Worm (Caenorhabditis elegans) whole organism, late embryonic: Measurements from ENCODE around the gene nlp-101.

ENCODE experiments used
- C08G9.2 ChIP-seq: sonication (generic microtip); optimal IDR thresholded peaks from 2 replicates; lab custom pipeline; 2016; ENCODE audit warnings: mild to moderate bottlenecking, missing genetic modification characterization, moderate library complexity, missing compliant biosample characterization
- C38D4.7 ChIP-seq: fragments of 200-800 bp; sonication (Bioruptor generic); optimal IDR thresholded peaks from 2 replicates; lab custom pipeline; 2018; ENCODE audit warnings: mild to moderate bottlenecking, missing genetic modification characterization, moderate library complexity, missing compliant biosample characterization
- F13H6.1 ChIP-seq: sonication (generic microtip); optimal IDR thresholded peaks from 2 replicates; lab custom pipeline; 2016; ENCODE audit warnings: missing genetic modification characterization, missing compliant biosample characterization
- Y22D7AL.16 ChIP-seq: sonication (generic microtip); optimal IDR thresholded peaks from 2 replicates; lab custom pipeline; 2016; ENCODE audit warnings: missing genetic modification characterization, missing compliant biosample characterization
- ama-1 ChIP-seq: fragments of 150-350 bp; optimal IDR thresholded peaks from 2 replicates; lab custom pipeline; 2014
- ceh-18 ChIP-seq: sonication (generic microtip); optimal IDR thresholded peaks from 2 replicates; lab custom pipeline; 2016; ENCODE audit warnings: missing genetic modification characterization, missing compliant biosample characterization
- ceh-19 ChIP-seq: fragments of 200-800 bp; sonication (Bioruptor generic); optimal IDR thresholded peaks from 2 replicates; lab custom pipeline; 2018; ENCODE audit warnings: mild to moderate bottlenecking, missing genetic modification characterization, missing compliant biosample characterization
- ceh-2 ChIP-seq: sonication (generic microtip); optimal IDR thresholded peaks from 2 replicates; lab custom pipeline; 2016; ENCODE audit warnings: missing genotype, missing genetic modification characterization, missing compliant biosample characterization
- ceh-22 ChIP-seq: sonication (generic microtip); optimal IDR thresholded peaks from 2 replicates; lab custom pipeline; 2017; ENCODE audit warnings: missing biosample characterization, missing genetic modification characterization
- ceh-31 ChIP-seq: sonication (generic microtip); optimal IDR thresholded peaks from 2 replicates; lab custom pipeline; 2016; ENCODE audit warnings: missing genetic modification characterization, missing compliant biosample characterization
- ceh-34 ChIP-seq: sonication (generic microtip); optimal IDR thresholded peaks from 2 replicates; lab custom pipeline; 2016; ENCODE audit warnings: mild to moderate bottlenecking, missing genetic modification characterization, missing compliant biosample characterization
- ceh-45 ChIP-seq: fragments of 200-800 bp; sonication (Bioruptor generic); IDR thresholded peaks from 2 replicates; pipeline ENCODE4 v1.3.6; 2022; ENCODE audit warnings: missing genetic modification reagents, missing genetic modification characterization, missing compliant biosample characterization
- ceh-9 ChIP-seq: sonication (generic microtip); optimal IDR thresholded peaks from 2 replicates; lab custom pipeline; 2016; ENCODE audit warnings: mild to moderate bottlenecking, missing genetic modification characterization, inconsistent platforms, missing compliant biosample characterization
- che-1 ChIP-seq: sonication (generic microtip); optimal IDR thresholded peaks from 2 replicates; lab custom pipeline; 2016; ENCODE audit warnings: mild to moderate bottlenecking, missing genetic modification characterization, missing compliant biosample characterization
- dmd-4 ChIP-seq: sonication (generic microtip); optimal IDR thresholded peaks from 2 replicates; lab custom pipeline; 2016; ENCODE audit warnings: borderline replicate concordance, missing genetic modification characterization, missing compliant biosample characterization
- dve-1 ChIP-seq: sonication (generic microtip); optimal IDR thresholded peaks from 2 replicates; lab custom pipeline; 2017; ENCODE audit warnings: antibody characterized with exemption, mild to moderate bottlenecking, missing genetic modification characterization, missing compliant biosample characterization
- elt-2 ChIP-seq: sonication (generic microtip); optimal IDR thresholded peaks from 2 replicates; lab custom pipeline; 2016; ENCODE audit warnings: missing genetic modification reagents, missing genetic modification characterization, missing compliant biosample characterization
- elt-4 ChIP-seq: sonication (generic microtip); optimal IDR thresholded peaks from 2 replicates; lab custom pipeline; 2016; ENCODE audit warnings: missing genetic modification characterization, missing compliant biosample characterization
- eyg-1 ChIP-seq: sonication (generic microtip); optimal IDR thresholded peaks from 2 replicates; lab custom pipeline; 2016; ENCODE audit warnings: missing genotype, missing genetic modification characterization, missing compliant biosample characterization
- fax-1 ChIP-seq: sonication (generic microtip); optimal IDR thresholded peaks from 2 replicates; lab custom pipeline; 2016; ENCODE audit warnings: missing genotype, missing genetic modification characterization, missing compliant biosample characterization
- fkh-6 ChIP-seq: sonication (generic microtip); optimal IDR thresholded peaks from 2 replicates; lab custom pipeline; 2016; ENCODE audit warnings: missing genetic modification characterization, missing compliant biosample characterization
- gmeb-2 ChIP-seq: sonication (generic microtip); optimal IDR thresholded peaks from 2 replicates; lab custom pipeline; 2016; ENCODE audit warnings: missing genetic modification characterization, inconsistent platforms, missing compliant biosample characterization
- hlh-30 ChIP-seq: sonication (generic microtip); optimal IDR thresholded peaks from 2 replicates; lab custom pipeline; 2017; ENCODE audit warnings: antibody characterized with exemption, missing genetic modification characterization, missing compliant biosample characterization; ENCODE audit not compliant: insufficient read depth
- lim-6 ChIP-seq: sonication (generic microtip); optimal IDR thresholded peaks from 2 replicates; lab custom pipeline; 2016; ENCODE audit warnings: missing genetic modification characterization, missing compliant biosample characterization
- nfya-1 ChIP-seq: sonication (generic microtip); optimal IDR thresholded peaks from 2 replicates; lab custom pipeline; 2017; ENCODE audit warnings: missing genetic modification characterization, mild to moderate bottlenecking, missing compliant biosample characterization, antibody characterized with exemption, moderate library complexity
- nhr-232 ChIP-seq: sonication (generic microtip); optimal IDR thresholded peaks from 2 replicates; lab custom pipeline; 2016; ENCODE audit warnings: missing genetic modification characterization, missing compliant biosample characterization
- pag-3 ChIP-seq: sonication (generic microtip); optimal IDR thresholded peaks from 2 replicates; lab custom pipeline; 2016; ENCODE audit warnings: missing compliant biosample characterization, missing genetic modification characterization, borderline replicate concordance
- pax-1 ChIP-seq: fragments of 150-350 bp; optimal IDR thresholded peaks from 2 replicates; lab custom pipeline; 2014; ENCODE audit warnings: missing biosample characterization, missing genetic modification characterization
- pha-2 ChIP-seq: sonication (generic microtip); optimal IDR thresholded peaks from 2 replicates; lab custom pipeline; 2017; ENCODE audit warnings: mild to moderate bottlenecking, missing genetic modification characterization, missing compliant biosample characterization
- pqm-1 ChIP-seq: sonication (generic microtip); optimal IDR thresholded peaks from 2 replicates; lab custom pipeline; 2016; ENCODE audit warnings: missing genetic modification characterization, missing compliant biosample characterization
- rnt-1 ChIP-seq: sonication (generic microtip); optimal IDR thresholded peaks from 2 replicates; lab custom pipeline; 2016; ENCODE audit warnings: missing genetic modification characterization, missing compliant biosample characterization
- sdc-2 ChIP-seq: sonication (generic microtip); optimal IDR thresholded peaks from 2 replicates; lab custom pipeline; 2016; ENCODE audit warnings: missing genotype, missing genetic modification characterization, missing compliant biosample characterization
- sox-2 ChIP-seq: fragments of 200-800 bp; sonication (Bioruptor generic); IDR thresholded peaks from 2 replicates; pipeline ENCODE4 v1.3.6; 2022; ENCODE audit warnings: missing genetic modification reagents, missing genetic modification characterization, missing compliant biosample characterization
- sox-4 ChIP-seq: sonication (generic microtip); optimal IDR thresholded peaks from 2 replicates; lab custom pipeline; 2017; ENCODE audit warnings: mild to moderate bottlenecking, missing genetic modification characterization, inconsistent platforms, missing compliant biosample characterization
- syd-9 ChIP-seq: sonication (generic microtip); optimal IDR thresholded peaks from 2 replicates; lab custom pipeline; 2016; ENCODE audit warnings: mild to moderate bottlenecking, missing genetic modification characterization, moderate library complexity, missing compliant biosample characterization
- tbx-2 ChIP-seq: sonication (generic microtip); optimal IDR thresholded peaks from 2 replicates; lab custom pipeline; 2016; ENCODE audit warnings: missing genetic modification characterization, missing compliant biosample characterization
- ttx-3 ChIP-seq: sonication (generic microtip); optimal IDR thresholded peaks from 2 replicates; lab custom pipeline; 2016; ENCODE audit warnings: missing genetic modification reagents, missing genetic modification characterization, missing compliant biosample characterization
- unc-42 ChIP-seq: sonication (generic microtip); optimal IDR thresholded peaks from 2 replicates; lab custom pipeline; 2016; ENCODE audit warnings: missing genotype, missing genetic modification characterization, missing compliant biosample characterization
- unc-55 ChIP-seq: sonication (generic microtip); optimal IDR thresholded peaks from 2 replicates; lab custom pipeline; 2017; ENCODE audit warnings: missing biosample characterization, missing genetic modification reagents, missing genetic modification characterization
- unc-86 ChIP-seq: sonication (generic microtip); optimal IDR thresholded peaks from 2 replicates; lab custom pipeline; 2016; ENCODE audit warnings: missing genetic modification characterization, missing compliant biosample characterization
- ztf-16 ChIP-seq: sonication (generic microtip); optimal IDR thresholded peaks from 2 replicates; lab custom pipeline; 2017; ENCODE audit warnings: missing genetic modification characterization, missing compliant biosample characterization

Gene nlp-101

ce11 chrX:7823108-7823704 is 15.5 kb upstream of the nlp-101 start, which contains the start of gene eef-1A.2 (continued):
- TF ChIP-seq nhr-232 (tag; lab: Kevin White, UChicago) = no peak
- TF ChIP-seq ceh-19 = no peak
- TF ChIP-seq C38D4.7 (GFP tag; lab: Kevin White, UChicago) = no peak
- TF ChIP-seq dve-1 (tag; lab: Kevin White, UChicago) = peak; percentile 80
- peak; percentile 80 for TF ChIP-seq ceh-34
- TF ChIP-seq ceh-2 (tag; lab: Kevin White, UChicago) = peak; percentile 29
- TF ChIP-seq unc-42 (tag; lab: Kevin White, UChicago) = peak; percentile 92
- TF ChIP-seq pax-1 (tag; lab: Kevin White, UChicago) = no peak
- peak; percentile 80 for TF ChIP-seq sdc-2 (tag; lab: Kevin White, UChicago)
- TF ChIP-seq Y22D7AL.16 (tag; lab: Kevin White, UChicago) = no peak
- no peak for TF ChIP-seq ttx-3
- TF ChIP-seq pag-3 = peak; percentile 31
- TF ChIP-seq dmd-4 (tag; lab: Kevin White, UChicago) = peak; percentile 51
- no peak for TF ChIP-seq sox-4 (tag; lab: Kevin White, UChicago)
- TF ChIP-seq fax-1 (tag; lab: Kevin White, UChicago) = no peak
- TF ChIP-seq unc-55 = peak; percentile 64
- no peak for TF ChIP-seq ceh-9 (tag; lab: Kevin White, UChicago)
- TF ChIP-seq fkh-6 (tag; lab: Kevin White, UChicago) = no peak
- no peak for TF ChIP-seq che-1 (tag; lab: Kevin White, UChicago)
- no peak for TF ChIP-seq sox-2 (GFP tag; lab: Robert Waterston, UW)
- peak; percentile 33 for TF ChIP-seq F13H6.1 (tag; lab: Kevin White, UChicago)
- TF ChIP-seq pha-2 (tag; lab: Kevin White, UChicago) = peak; percentile 45
- TF ChIP-seq elt-4 = no peak
- TF ChIP-seq eyg-1 (tag; lab: Kevin White, UChicago) = peak; percentile 60
- TF ChIP-seq ceh-18 (tag; lab: Kevin White, UChicago) = peak; percentile 83
- no peak for TF ChIP-seq lim-6 (tag; lab: Kevin White, UChicago)

- TF ChIP-seq dve-1 (tag; lab: Kevin White, UChicago) = peak; percentile 24
- TF ChIP-seq syd-9 (tag; lab: Kevin White, UChicago) = no peak
- peak; percentile 66 for TF ChIP-seq nfya-1
- peak; percentile 21 for TF ChIP-seq tbx-2
- TF ChIP-seq gmeb-2 = no peak
- TF ChIP-seq ama-1 (lab: Kevin White, UChicago) = peak; percentile 63
- TF ChIP-seq ztf-16 (tag; lab: Kevin White, UChicago) = no peak
- no peak for TF ChIP-seq ceh-9 (tag; lab: Kevin White, UChicago)
- TF ChIP-seq rnt-1 (tag; lab: Kevin White, UChicago) = peak; percentile 18
- TF ChIP-seq C08G9.2 (tag; lab: Kevin White, UChicago) = no peak
- TF ChIP-seq ttx-3 = no peak
- peak; percentile 46 for TF ChIP-seq ceh-34
- TF ChIP-seq elt-2 (tag; lab: Kevin White, UChicago) = peak; percentile 44
- no peak for TF ChIP-seq pqm-1 (tag; lab: Kevin White, UChicago)
These were observed 13.0 kb upstream of the nlp-101 start for ce11 chrX:7825707-7826106.

- TF ChIP-seq ceh-22 (tag; lab: Kevin White, UChicago) = no peak
- no peak for TF ChIP-seq ama-1 (lab: Kevin White, UChicago)
- TF ChIP-seq sdc-2 (tag; lab: Kevin White, UChicago) = no peak
- TF ChIP-seq nfya-1 = no peak
- TF ChIP-seq nhr-232 (tag; lab: Kevin White, UChicago) = no peak
- no peak for TF ChIP-seq Y22D7AL.16 (tag; lab: Kevin White, UChicago)
- TF ChIP-seq ceh-45 (GFP tag; lab: Robert Waterston, UW) = no peak
- TF ChIP-seq ztf-16 (tag; lab: Kevin White, UChicago) = no peak
- TF ChIP-seq unc-86 (tag; lab: Kevin White, UChicago) = no peak
- no peak for TF ChIP-seq gmeb-2
- TF ChIP-seq lim-6 (tag; lab: Kevin White, UChicago) = no peak
- no peak for TF ChIP-seq C08G9.2 (tag; lab: Kevin White, UChicago)
- no peak for TF ChIP-seq hlh-30
- no peak for TF ChIP-seq C38D4.7 (GFP tag; lab: Kevin White, UChicago)
- TF ChIP-seq pag-3 = no peak
- no peak for TF ChIP-seq ceh-31 (tag; lab: Kevin White, UChicago)
- no peak for TF ChIP-seq unc-42 (tag; lab: Kevin White, UChicago)
- TF ChIP-seq, all 69 proteins: peak for 0
These were observed 12.0 kb upstream of the nlp-101 start for ce11 chrX:7826590-7827260.
